Worm (Caenorhabditis elegans) whole organism, late embryonic: ENCODE data around the gene myrf-1.

ENCODE experiments used
- C08G9.2 ChIP-seq: sonication (generic microtip); optimal IDR thresholded peaks from 2 replicates; lab custom pipeline; 2016; ENCODE audit warnings: mild to moderate bottlenecking, missing genetic modification characterization, moderate library complexity, missing compliant biosample characterization
- K02D7.2 ChIP-seq: sonication (generic microtip); optimal IDR thresholded peaks from 2 replicates; lab custom pipeline; 2017; ENCODE audit warnings: mild to moderate bottlenecking, missing genetic modification characterization, missing compliant biosample characterization
- T23F11.4 ChIP-seq: fragments of 200-800 bp; sonication (Bioruptor generic); optimal IDR thresholded peaks from 2 replicates; lab custom pipeline; 2018; ENCODE audit warnings: mild to moderate bottlenecking, missing genetic modification characterization, missing compliant biosample characterization
- Y22D7AL.16 ChIP-seq: sonication (generic microtip); optimal IDR thresholded peaks from 2 replicates; lab custom pipeline; 2016; ENCODE audit warnings: missing genetic modification characterization, missing compliant biosample characterization
- ceh-14 ChIP-seq: sonication (generic microtip); optimal IDR thresholded peaks from 2 replicates; lab custom pipeline; 2016; ENCODE audit warnings: missing genotype, missing genetic modification characterization, missing compliant biosample characterization
- ceh-2 ChIP-seq: sonication (generic microtip); optimal IDR thresholded peaks from 2 replicates; lab custom pipeline; 2016; ENCODE audit warnings: missing genotype, missing genetic modification characterization, missing compliant biosample characterization
- ceh-31 ChIP-seq: sonication (generic microtip); optimal IDR thresholded peaks from 2 replicates; lab custom pipeline; 2016; ENCODE audit warnings: missing genetic modification characterization, missing compliant biosample characterization
- ceh-45 ChIP-seq: fragments of 200-800 bp; sonication (Bioruptor generic); IDR thresholded peaks from 2 replicates; pipeline ENCODE4 v1.3.6; 2022; ENCODE audit warnings: missing genetic modification reagents, missing genetic modification characterization, missing compliant biosample characterization
- ceh-48 ChIP-seq: sonication (generic microtip); optimal IDR thresholded peaks from 2 replicates; lab custom pipeline; 2016; ENCODE audit warnings: missing genetic modification characterization, inconsistent platforms, missing compliant biosample characterization
- ceh-6 ChIP-seq: fragments of 200-800 bp; sonication (Bioruptor generic); optimal IDR thresholded peaks from 2 replicates; lab custom pipeline; 2018; ENCODE audit warnings: mild to moderate bottlenecking, missing genetic modification characterization, missing compliant biosample characterization
- ceh-9 ChIP-seq: sonication (generic microtip); optimal IDR thresholded peaks from 2 replicates; lab custom pipeline; 2016; ENCODE audit warnings: mild to moderate bottlenecking, missing genetic modification characterization, inconsistent platforms, missing compliant biosample characterization
- che-1 ChIP-seq: sonication (generic microtip); optimal IDR thresholded peaks from 2 replicates; lab custom pipeline; 2016; ENCODE audit warnings: mild to moderate bottlenecking, missing genetic modification characterization, missing compliant biosample characterization
- dve-1 ChIP-seq: sonication (generic microtip); optimal IDR thresholded peaks from 2 replicates; lab custom pipeline; 2017; ENCODE audit warnings: antibody characterized with exemption, mild to moderate bottlenecking, missing genetic modification characterization, missing compliant biosample characterization
- elt-4 ChIP-seq: sonication (generic microtip); optimal IDR thresholded peaks from 2 replicates; lab custom pipeline; 2016; ENCODE audit warnings: missing genetic modification characterization, missing compliant biosample characterization
- ets-4 ChIP-seq: sonication (generic microtip); optimal IDR thresholded peaks from 2 replicates; lab custom pipeline; 2016; ENCODE audit warnings: missing genetic modification characterization, missing compliant biosample characterization
- eyg-1 ChIP-seq: sonication (generic microtip); optimal IDR thresholded peaks from 2 replicates; lab custom pipeline; 2016; ENCODE audit warnings: missing genotype, missing genetic modification characterization, missing compliant biosample characterization
- fax-1 ChIP-seq: sonication (generic microtip); optimal IDR thresholded peaks from 2 replicates; lab custom pipeline; 2016; ENCODE audit warnings: missing genotype, missing genetic modification characterization, missing compliant biosample characterization
- hlh-13 ChIP-seq: fragments of 200-800 bp; sonication (Bioruptor generic); optimal IDR thresholded peaks from 2 replicates; lab custom pipeline; 2018; ENCODE audit warnings: mild to moderate bottlenecking, missing genetic modification characterization, missing compliant biosample characterization
- hlh-6 ChIP-seq: sonication (generic microtip); optimal IDR thresholded peaks from 2 replicates; lab custom pipeline; 2016; ENCODE audit warnings: missing genotype, missing genetic modification characterization, missing compliant biosample characterization
- hlh-8 ChIP-seq: sonication (generic microtip); optimal IDR thresholded peaks from 2 replicates; lab custom pipeline; 2016; ENCODE audit warnings: missing genotype, missing genetic modification characterization, missing compliant biosample characterization
- lim-6 ChIP-seq: sonication (generic microtip); optimal IDR thresholded peaks from 2 replicates; lab custom pipeline; 2016; ENCODE audit warnings: missing genetic modification characterization, missing compliant biosample characterization
- madf-2 ChIP-seq: sonication (generic microtip); optimal IDR thresholded peaks from 2 replicates; lab custom pipeline; 2017; ENCODE audit warnings: missing genetic modification characterization, missing compliant biosample characterization
- mec-3 ChIP-seq: sonication (generic microtip); optimal IDR thresholded peaks from 2 replicates; lab custom pipeline; 2016; ENCODE audit warnings: borderline replicate concordance, missing genetic modification characterization, missing compliant biosample characterization
- nhr-232 ChIP-seq: sonication (generic microtip); optimal IDR thresholded peaks from 2 replicates; lab custom pipeline; 2016; ENCODE audit warnings: missing genetic modification characterization, missing compliant biosample characterization
- odd-2 ChIP-seq: sonication (generic microtip); optimal IDR thresholded peaks from 2 replicates; lab custom pipeline; 2017; ENCODE audit warnings: antibody characterized with exemption, mild to moderate bottlenecking, missing genetic modification characterization, missing compliant biosample characterization
- pat-9 ChIP-seq: fragments of 200-800 bp; sonication (Bioruptor generic); optimal IDR thresholded peaks from 2 replicates; lab custom pipeline; 2018; ENCODE audit warnings: mild to moderate bottlenecking, missing genetic modification characterization, moderate library complexity, missing compliant biosample characterization
- pax-1 ChIP-seq: fragments of 150-350 bp; optimal IDR thresholded peaks from 2 replicates; lab custom pipeline; 2014; ENCODE audit warnings: missing biosample characterization, missing genetic modification characterization
- pha-2 ChIP-seq: sonication (generic microtip); optimal IDR thresholded peaks from 2 replicates; lab custom pipeline; 2017; ENCODE audit warnings: mild to moderate bottlenecking, missing genetic modification characterization, missing compliant biosample characterization
- pros-1 ChIP-seq: fragments of 150-350 bp; optimal IDR thresholded peaks from 2 replicates; lab custom pipeline; 2014; ENCODE audit warnings: missing biosample characterization, missing genetic modification reagents, missing genetic modification characterization
- sdc-2 ChIP-seq: sonication (generic microtip); optimal IDR thresholded peaks from 2 replicates; lab custom pipeline; 2016; ENCODE audit warnings: missing genotype, missing genetic modification characterization, missing compliant biosample characterization
- sox-2 ChIP-seq: fragments of 200-800 bp; sonication (Bioruptor generic); IDR thresholded peaks from 2 replicates; pipeline ENCODE4 v1.3.6; 2022; ENCODE audit warnings: missing genetic modification reagents, missing genetic modification characterization, missing compliant biosample characterization
- syd-9 ChIP-seq: sonication (generic microtip); optimal IDR thresholded peaks from 2 replicates; lab custom pipeline; 2016; ENCODE audit warnings: mild to moderate bottlenecking, missing genetic modification characterization, moderate library complexity, missing compliant biosample characterization
- tbx-7 ChIP-seq: sonication (generic microtip); optimal IDR thresholded peaks from 2 replicates; lab custom pipeline; 2016; ENCODE audit warnings: missing genotype, missing genetic modification characterization, missing compliant biosample characterization
- ttx-3 ChIP-seq: sonication (generic microtip); optimal IDR thresholded peaks from 2 replicates; lab custom pipeline; 2016; ENCODE audit warnings: missing genetic modification reagents, missing genetic modification characterization, missing compliant biosample characterization
- unc-3 ChIP-seq, 2 experiments: fragments of 200-800 bp in 1 of 2; sonication (Bioruptor generic) in 1 of 2; sonication (generic microtip) in 1 of 2; conservative IDR thresholded peaks in 1 of 2; optimal IDR thresholded peaks in 1 of 2; 2 replicates each; pipeline versions ENCODE4 v1.3.6 to Lab custom; 2016 to 2022; ENCODE audit warnings: missing compliant biosample characterization in 2 of 2, missing genetic modification characterization in 2 of 2, missing genetic modification reagents in 1 of 2
- zip-5 ChIP-seq: sonication (generic microtip); optimal IDR thresholded peaks from 2 replicates; lab custom pipeline; 2016; ENCODE audit warnings: missing genetic modification characterization, missing compliant biosample characterization

Gene myrf-1

ce11 chrII:10523583-10523982, 21.2 kb upstream of the myrf-1 start, which contains the start of gene F59B10.5:
F59B10.5 (minus strand) TSS chrII:10523683.
- TF ChIP-seq eyg-1 (tag; lab: Kevin White, UChicago): no peak
- TF ChIP-seq ceh-6 (GFP tag; lab: Kevin White, UChicago): no peak
- TF ChIP-seq elt-4 (tag; lab: Kevin White, UChicago): no peak
- no peak for TF ChIP-seq odd-2 (tag; lab: Kevin White, UChicago)
- no peak for TF ChIP-seq fax-1 (tag; lab: Kevin White, UChicago)
- TF ChIP-seq ceh-45: no peak
- TF ChIP-seq hlh-13 (GFP tag; lab: Kevin White, UChicago): no peak
- no peak for TF ChIP-seq ceh-9 (tag; lab: Kevin White, UChicago)
- TF ChIP-seq ets-4: no peak

ce11 chrII:10523031-10523430, 20.7 kb upstream of the myrf-1 start:
- TF ChIP-seq mec-3: no peak
- no peak for TF ChIP-seq hlh-8 (tag; lab: Kevin White, UChicago)
- no peak for TF ChIP-seq lim-6 (tag; lab: Kevin White, UChicago)
- no peak for TF ChIP-seq pros-1
- no peak for TF ChIP-seq sox-2 (GFP tag; lab: Robert Waterston, UW)
- no peak for TF ChIP-seq madf-2 (tag; lab: Kevin White, UChicago)
- TF ChIP-seq ceh-31 (tag; lab: Kevin White, UChicago): no peak
- TF ChIP-seq ets-4: no peak
- TF ChIP-seq sdc-2: no peak
- no peak for TF ChIP-seq pat-9

DNA sequence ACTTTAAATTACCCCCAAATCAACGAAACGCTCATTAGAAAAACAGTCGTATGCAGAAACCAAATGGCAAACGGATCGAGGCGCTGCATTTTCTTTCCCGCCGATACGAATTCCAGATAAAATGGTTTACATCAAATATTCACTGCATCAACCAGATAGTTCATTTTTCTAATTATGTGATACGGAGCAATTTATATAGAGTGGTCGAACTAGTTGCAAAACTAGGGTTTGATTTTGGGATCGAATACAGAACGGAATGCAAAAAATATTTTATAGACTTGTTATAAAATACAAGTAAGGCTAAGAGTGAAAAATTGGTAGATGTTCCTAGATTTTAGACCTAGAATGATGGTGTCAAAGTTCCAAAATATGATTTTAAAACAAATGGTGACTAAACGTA, 17.5 kb upstream of the myrf-1 start:
- TF ChIP-seq ceh-31 (tag; lab: Kevin White, UChicago): no peak
- no peak for TF ChIP-seq zip-5
- no peak for TF ChIP-seq dve-1 (tag; lab: Kevin White, UChicago)
- no peak for TF ChIP-seq C08G9.2 (tag; lab: Kevin White, UChicago)
- TF ChIP-seq ceh-14 (tag; lab: Kevin White, UChicago): no peak
- TF ChIP-seq che-1 (tag; lab: Kevin White, UChicago): no peak
- no peak for TF ChIP-seq ets-4
- no peak for TF ChIP-seq T23F11.4
- TF ChIP-seq K02D7.2: no peak
- no peak for TF ChIP-seq pat-9
- no peak for TF ChIP-seq unc-3 (GFP tag; conservative IDR thresholded peaks at IDR 0.05; lab: Robert Waterston, UW)
- no peak for TF ChIP-seq unc-3 (tag; optimal IDR thresholded peaks at IDR 0.05; lab: Kevin White, UChicago)
- no peak for TF ChIP-seq syd-9 (tag; lab: Kevin White, UChicago)

ce11 chrII:10519017-10519416, 16.7 kb upstream of the myrf-1 start, which contains the start of gene F59B10.4:
F59B10.4 (minus strand) TSS chrII:10519117.
- TF ChIP-seq pax-1 (no peak), hlh-6 (tag; lab: Kevin White, UChicago) (no peak), pha-2 (no peak), ceh-2 (tag; lab: Kevin White, UChicago) (no peak), hlh-8 (tag; lab: Kevin White, UChicago) (no peak), T23F11.4 (no peak), zip-5 (no peak), ceh-45 (no peak), tbx-7 (tag; lab: Kevin White, UChicago) (no peak), ceh-48 (no peak), hlh-13 (GFP tag; lab: Kevin White, UChicago) (no peak), mec-3 (no peak), unc-3 (GFP tag; conservative IDR thresholded peaks at IDR 0.05; lab: Robert Waterston, UW) (no peak), unc-3 (tag; optimal IDR thresholded peaks at IDR 0.05; lab: Kevin White, UChicago) (no peak), ttx-3 (tag; lab: Kevin White, UChicago) (no peak), Y22D7AL.16 (tag; lab: Kevin White, UChicago) (no peak), nhr-232 (tag; lab: Kevin White, UChicago) (no peak)
